Worm (Caenorhabditis elegans) whole organism, L2 larva: ENCODE results near the gene glb-3.

ENCODE experiments used
- C34F6.9 ChIP-seq: fragments of 150-350 bp; optimal IDR thresholded peaks from 2 replicates; lab custom pipeline; 2014; ENCODE audit warnings: missing biosample characterization, missing genetic modification characterization
- F13H6.1 ChIP-seq: sonication (generic microtip); optimal IDR thresholded peaks from 2 replicates; lab custom pipeline; 2016; ENCODE audit warnings: missing genetic modification characterization, missing compliant biosample characterization
- R02D3.7 ChIP-seq: fragments of 150-350 bp; optimal IDR thresholded peaks from 2 replicates; lab custom pipeline; 2014; ENCODE audit warnings: missing biosample characterization, missing genetic modification characterization
- Y55F3AM.14 ChIP-seq: fragments of 200-800 bp; sonication (Bioruptor generic); optimal IDR thresholded peaks from 2 replicates; lab custom pipeline; 2018; ENCODE audit warnings: mild to moderate bottlenecking, missing genetic modification characterization, missing compliant biosample characterization
- ZK546.5 ChIP-seq: sonication (generic microtip); optimal IDR thresholded peaks from 2 replicates; lab custom pipeline; 2017; ENCODE audit warnings: missing biosample characterization, missing genetic modification characterization
- alr-1 ChIP-seq: fragments of 150-350 bp; optimal IDR thresholded peaks from 2 replicates; lab custom pipeline; 2014; ENCODE audit warnings: missing biosample characterization, missing genetic modification characterization
- aly-2 ChIP-seq: fragments of 150-350 bp; optimal IDR thresholded peaks from 2 replicates; lab custom pipeline; 2014; ENCODE audit warnings: missing biosample characterization, missing genetic modification characterization
- ama-1 ChIP-seq: fragments of 150-350 bp; optimal IDR thresholded peaks from 2 replicates; lab custom pipeline; 2018; ENCODE audit warnings: inconsistent platforms
- blmp-1 ChIP-seq: sonication (generic microtip); optimal IDR thresholded peaks from 2 replicates; lab custom pipeline; 2017; ENCODE audit warnings: missing genetic modification characterization, mild to moderate bottlenecking, missing compliant biosample characterization, antibody characterized with exemption, moderate library complexity; ENCODE audit not compliant: insufficient read depth
- ceh-16 ChIP-seq: fragments of 150-350 bp; optimal IDR thresholded peaks from 2 replicates; lab custom pipeline; 2014; ENCODE audit warnings: missing biosample characterization, missing genetic modification characterization
- ceh-82 ChIP-seq: fragments of 150-350 bp; optimal IDR thresholded peaks from 2 replicates; lab custom pipeline; 2014; ENCODE audit warnings: missing biosample characterization, missing genetic modification characterization
- crh-2 ChIP-seq: sonication (generic microtip); optimal IDR thresholded peaks from 2 replicates; lab custom pipeline; 2017; ENCODE audit warnings: missing biosample characterization, missing genetic modification characterization
- dmd-4 ChIP-seq: sonication (generic microtip); optimal IDR thresholded peaks from 2 replicates; lab custom pipeline; 2017; ENCODE audit warnings: missing biosample characterization, missing genetic modification characterization
- egl-27 ChIP-seq: sonication (generic microtip); optimal IDR thresholded peaks from 3 replicates; lab custom pipeline; 2017; ENCODE audit warnings: missing biosample characterization, missing genetic modification reagents, missing genetic modification characterization
- elt-1 ChIP-seq: fragments of 150-350 bp; optimal IDR thresholded peaks from 2 replicates; lab custom pipeline; 2014; ENCODE audit warnings: missing biosample characterization, missing genetic modification characterization
- elt-3 ChIP-seq: sonication (generic microtip); optimal IDR thresholded peaks from 2 replicates; lab custom pipeline; 2017; ENCODE audit warnings: missing biosample characterization, missing genetic modification characterization
- fos-1 ChIP-seq: fragments of 150-350 bp; optimal IDR thresholded peaks from 2 replicates; lab custom pipeline; 2014; ENCODE audit warnings: missing biosample characterization, missing genetic modification characterization
- gmeb-1 ChIP-seq: fragments of 150-350 bp; optimal IDR thresholded peaks from 2 replicates; lab custom pipeline; 2014; ENCODE audit warnings: missing biosample characterization, missing genetic modification characterization
- lin-11 ChIP-seq: fragments of 150-350 bp; sonication (generic microtip); optimal IDR thresholded peaks from 2 replicates; lab custom pipeline; 2014; ENCODE audit warnings: missing biosample characterization, missing genetic modification characterization, inconsistent platforms, mixed read lengths
- lin-13 ChIP-seq: fragments of 150-350 bp; optimal IDR thresholded peaks from 2 replicates; lab custom pipeline; 2014; ENCODE audit warnings: missing biosample characterization, missing genetic modification reagents, missing genetic modification characterization
- lin-39 ChIP-seq: fragments of 150-350 bp; optimal IDR thresholded peaks from 2 replicates; lab custom pipeline; 2014; ENCODE audit warnings: missing biosample characterization, missing genetic modification reagents, missing genetic modification characterization
- lsy-2 ChIP-seq, 2 experiments: fragments of 150-350 bp in 1 of 2; sonication (generic microtip) in 1 of 2; optimal IDR thresholded peaks; 2 replicates each; lab custom pipeline; 2014 to 2017; ENCODE audit warnings: missing biosample characterization in 2 of 2, missing genetic modification characterization in 2 of 2
- mab-5 ChIP-seq: fragments of 150-350 bp; optimal IDR thresholded peaks from 2 replicates; lab custom pipeline; 2014; ENCODE audit warnings: missing biosample characterization, missing genetic modification characterization
- mbf-1 ChIP-seq: sonication (generic microtip); optimal IDR thresholded peaks from 2 replicates; lab custom pipeline; 2017; ENCODE audit warnings: missing biosample characterization, missing genetic modification characterization
- mdl-1 ChIP-seq, 2 experiments: fragments of 150-350 bp in 1 of 2; sonication (generic microtip) in 1 of 2; optimal IDR thresholded peaks; 2 replicates each; lab custom pipeline; 2017; ENCODE audit warnings: missing biosample characterization in 2 of 2, missing genetic modification characterization in 2 of 2
- nhr-10 ChIP-seq: sonication (generic microtip); optimal IDR thresholded peaks from 2 replicates; lab custom pipeline; 2017; ENCODE audit warnings: missing biosample characterization, missing genetic modification characterization
- nhr-11 ChIP-seq: fragments of 150-350 bp; optimal IDR thresholded peaks from 2 replicates; lab custom pipeline; 2014; ENCODE audit warnings: missing biosample characterization, missing genetic modification characterization
- nhr-12 ChIP-seq: fragments of 150-350 bp; optimal IDR thresholded peaks from 2 replicates; lab custom pipeline; 2014; ENCODE audit warnings: missing biosample characterization, missing genetic modification characterization
- nhr-129 ChIP-seq: fragments of 150-350 bp; optimal IDR thresholded peaks from 2 replicates; lab custom pipeline; 2014; ENCODE audit warnings: missing biosample characterization, missing genetic modification characterization
- nhr-21 ChIP-seq: fragments of 150-350 bp; optimal IDR thresholded peaks from 2 replicates; lab custom pipeline; 2014; ENCODE audit warnings: missing biosample characterization, missing genetic modification characterization
- nhr-237 ChIP-seq: fragments of 150-350 bp; optimal IDR thresholded peaks from 2 replicates; lab custom pipeline; 2014; ENCODE audit warnings: missing biosample characterization, missing genetic modification characterization
- nhr-25 ChIP-seq: fragments of 150-350 bp; sonication (generic microtip); optimal IDR thresholded peaks from 3 replicates; lab custom pipeline; 2014; ENCODE audit warnings: missing biosample characterization, missing genetic modification characterization
- nhr-6 ChIP-seq: fragments of 150-350 bp; optimal IDR thresholded peaks from 2 replicates; lab custom pipeline; 2014; ENCODE audit warnings: missing biosample characterization, missing genetic modification characterization
- peb-1 ChIP-seq: fragments of 150-350 bp; optimal IDR thresholded peaks from 2 replicates; lab custom pipeline; 2014; ENCODE audit warnings: missing biosample characterization, missing genetic modification characterization
- sem-4 ChIP-seq: fragments of 150-350 bp; optimal IDR thresholded peaks from 2 replicates; lab custom pipeline; 2014; ENCODE audit warnings: missing biosample characterization, missing genetic modification reagents, missing genetic modification characterization
- skn-1 ChIP-seq: sonication (generic microtip); optimal IDR thresholded peaks from 2 replicates; lab custom pipeline; 2017; ENCODE audit warnings: missing biosample characterization, missing genetic modification characterization
- sma-3 ChIP-seq: sonication (generic microtip); optimal IDR thresholded peaks from 2 replicates; lab custom pipeline; 2016; ENCODE audit warnings: missing genetic modification reagents, missing genetic modification characterization, missing compliant biosample characterization
- sma-9 ChIP-seq, 2 experiments: fragments of 150-350 bp in 1 of 2; sonication (generic microtip) in 1 of 2; optimal IDR thresholded peaks; 2 replicates each; lab custom pipeline; 2014 to 2016; ENCODE audit warnings: missing genetic modification characterization in 2 of 2, mild to moderate bottlenecking in 1 of 2, missing biosample characterization in 1 of 2, missing compliant biosample characterization in 1 of 2, missing genetic modification reagents in 1 of 2, moderate library complexity in 1 of 2
- snpc-4 ChIP-seq: fragments of 150-350 bp; optimal IDR thresholded peaks from 2 replicates; lab custom pipeline; 2014; ENCODE audit warnings: missing biosample characterization, missing genetic modification characterization
- unc-55 ChIP-seq: fragments of 150-350 bp; sonication (generic microtip); optimal IDR thresholded peaks from 3 replicates; lab custom pipeline; 2014; ENCODE audit warnings: missing biosample characterization, missing genetic modification reagents, missing genetic modification characterization
- unc-62 ChIP-seq: fragments of 150-350 bp; optimal IDR thresholded peaks from 2 replicates; lab custom pipeline; 2014; ENCODE audit warnings: missing biosample characterization, missing genetic modification reagents, missing genetic modification characterization
- zag-1 ChIP-seq: fragments of 150-350 bp; optimal IDR thresholded peaks from 2 replicates; lab custom pipeline; 2014; ENCODE audit warnings: missing biosample characterization, missing genetic modification characterization
- ztf-1 ChIP-seq: fragments of 200-800 bp; sonication (Bioruptor generic); conservative IDR thresholded peaks from 2 replicates; pipeline ENCODE4 v1.3.6; 2022; ENCODE audit warnings: missing genetic modification characterization, missing compliant biosample characterization
- ztf-11 ChIP-seq: sonication (generic microtip); optimal IDR thresholded peaks from 2 replicates; lab custom pipeline; 2017; ENCODE audit warnings: missing biosample characterization, missing genetic modification characterization
- ztf-4 ChIP-seq: fragments of 150-350 bp; optimal IDR thresholded peaks from 2 replicates; lab custom pipeline; 2014; ENCODE audit warnings: missing biosample characterization, missing genetic modification characterization

The glb-3 gene

DNA sequence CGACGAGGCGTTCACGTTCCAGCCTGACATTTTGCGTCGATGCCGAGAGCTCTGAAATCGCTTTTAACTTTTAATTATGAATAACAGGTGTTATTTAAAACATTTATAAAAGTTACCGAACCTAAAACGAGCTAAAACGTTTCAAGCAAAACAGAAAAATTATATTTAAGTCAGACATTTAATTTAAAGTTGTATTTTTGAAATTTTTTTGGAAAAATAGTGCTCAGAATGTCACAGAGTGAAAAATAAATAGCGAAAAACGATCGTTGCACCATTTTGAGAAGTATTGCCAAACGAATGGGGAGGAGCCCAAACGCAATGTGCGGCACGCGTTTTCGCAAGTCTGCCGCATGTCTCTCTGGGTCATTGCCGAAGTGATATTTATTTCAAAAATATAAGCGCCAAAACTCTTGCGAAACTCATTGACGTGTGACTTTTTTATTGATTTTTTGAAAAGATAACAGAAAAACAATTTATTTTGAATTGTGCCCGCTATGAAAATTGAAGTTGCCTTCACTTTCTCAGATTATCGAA, 21.3 kb upstream of the glb-3 start, which contains the start of gene erfa-3 (continued):
- TF ChIP-seq sem-4 (tag; lab: Kevin White, UChicago) = peak; percentile 30

- TF ChIP-seq aly-2 (tag; lab: Kevin White, UChicago) (no peak), nhr-129 (no peak), C34F6.9 (tag; lab: Kevin White, UChicago) (no peak), skn-1 (tag; lab: Kevin White, UChicago) (no peak), sem-4 (tag; lab: Kevin White, UChicago) (no peak)
Measured at ce11 chrV:11113607-11114006, 20.8 kb upstream of the glb-3 start, which contains the start of gene math-33. TSS of gene math-33 (plus strand) at chrV:11113907.

DNA sequence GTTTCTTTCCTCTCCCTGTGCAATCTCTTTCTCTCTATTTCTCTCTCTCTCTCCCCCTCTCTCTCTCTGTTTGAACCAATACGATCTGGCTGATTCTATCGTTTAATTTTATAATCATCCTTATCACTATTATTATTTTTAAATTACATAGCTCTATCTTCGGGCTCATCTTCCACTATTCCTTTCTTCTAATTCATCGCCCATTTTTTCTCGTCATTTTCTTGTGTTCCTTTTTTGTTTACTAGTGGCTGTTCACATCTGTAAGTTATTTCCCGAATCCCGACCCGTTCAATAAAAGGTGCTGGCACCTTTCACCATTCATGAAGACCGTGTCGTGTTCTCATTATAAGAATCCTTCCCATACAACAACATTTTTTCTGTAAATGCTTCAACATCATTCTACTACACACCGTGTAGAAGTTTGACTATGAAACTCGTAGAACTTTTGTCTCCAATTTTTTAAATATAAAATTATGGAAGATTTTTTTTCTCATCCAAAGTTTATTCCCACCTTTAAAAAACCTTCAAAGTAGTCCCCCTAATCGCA, 16.1 kb upstream of the glb-3 start:
- TF ChIP-seq ztf-4 (tag; lab: Kevin White, UChicago) = peak; percentile 30
- peak; percentile 28 for TF ChIP-seq sma-3 (GFP tag; lab: Kevin White, UChicago)
- TF ChIP-seq mbf-1 = no peak
- no peak for TF ChIP-seq fos-1
- no peak for TF ChIP-seq zag-1 (tag; lab: Kevin White, UChicago)
- TF ChIP-seq lin-13 (GFP tag; lab: Kevin White, UChicago) = no peak
- no peak for TF ChIP-seq dmd-4 (tag; lab: Kevin White, UChicago)
- no peak for TF ChIP-seq nhr-12
- no peak for TF ChIP-seq nhr-11 (tag; lab: Kevin White, UChicago)
- TF ChIP-seq nhr-129 = peak; percentile 6
- no peak for TF ChIP-seq egl-27 (tag; lab: Kevin White, UChicago)
- TF ChIP-seq mab-5 (tag; lab: Kevin White, UChicago) = no peak
- no peak for TF ChIP-seq nhr-237
- TF ChIP-seq nhr-25 (tag; lab: Kevin White, UChicago) = no peak
- TF ChIP-seq mdl-1 (tag; optimal IDR thresholded peaks at IDR 0.05; lab: Kevin White, UChicago) = no peak
- TF ChIP-seq F13H6.1 (tag; lab: Kevin White, UChicago) = no peak
- TF ChIP-seq elt-1 (tag; lab: Kevin White, UChicago) = no peak
- no peak for TF ChIP-seq unc-62 (GFP tag; lab: Kevin White, UChicago)
- TF ChIP-seq crh-2 (tag; lab: Kevin White, UChicago) = no peak
- no peak for TF ChIP-seq R02D3.7 (tag; lab: Kevin White, UChicago)
- TF ChIP-seq gmeb-1 (tag; lab: Kevin White, UChicago) = no peak
- TF ChIP-seq nhr-10 (tag; lab: Kevin White, UChicago) = no peak
- no peak for TF ChIP-seq snpc-4 (tag; lab: Kevin White, UChicago)
- TF ChIP-seq peb-1 (tag; lab: Kevin White, UChicago) = no peak
- TF ChIP-seq ZK546.5 (tag; lab: Kevin White, UChicago) = no peak
- TF ChIP-seq sem-4 (tag; lab: Kevin White, UChicago) = no peak
- no peak for TF ChIP-seq ztf-11 (tag; lab: Kevin White, UChicago)
- no peak for TF ChIP-seq lin-11
- TF ChIP-seq lsy-2 (tag; optimal IDR thresholded peaks at IDR 0.05; lab: Kevin White, UChicago) = peak in 1 of 2 experiments; percentile 48
- no peak for TF ChIP-seq ztf-1
- TF ChIP-seq skn-1 (tag; lab: Kevin White, UChicago) = no peak
- TF ChIP-seq nhr-6 (tag; lab: Kevin White, UChicago) = no peak
- TF ChIP-seq alr-1 = no peak
- TF ChIP-seq elt-3 = no peak
- TF ChIP-seq blmp-1 (tag; lab: Kevin White, UChicago) = no peak
- TF ChIP-seq ama-1 (lab: Kevin White, UChicago) = peak; percentile 77
- TF ChIP-seq lin-39 = no peak
- no peak for TF ChIP-seq ceh-16 (tag; lab: Kevin White, UChicago)
- no peak for TF ChIP-seq ceh-82 (tag; lab: Kevin White, UChicago)
- TF ChIP-seq nhr-21 (tag; lab: Kevin White, UChicago) = no peak
- peak; percentile 12 for TF ChIP-seq sma-9 (GFP tag; optimal IDR thresholded peaks at IDR 0.05; lab: Kevin White, UChicago)
- TF ChIP-seq sma-9 (tag; optimal IDR thresholded peaks at IDR 0.05; lab: Kevin White, UChicago) = no peak
- no peak for TF ChIP-seq C34F6.9 (tag; lab: Kevin White, UChicago)
- no peak for TF ChIP-seq unc-55 (GFP tag; lab: Kevin White, UChicago)
- TF ChIP-seq Y55F3AM.14 = no peak
- TF ChIP-seq aly-2 (tag; lab: Kevin White, UChicago) = no peak
